Worm (Caenorhabditis elegans): ENCODE measurements around the gene B0252.1.

The B0252.1 gene

ce11 chrII:6919363-6919851 is at the start of gene B0252.1:
Gene B0252.1, plus strand, starts transcription at chrII:6919680.
- TF ChIP-seq pqm-1 (tag; optimal IDR thresholded peaks at IDR 0.05) (peak; percentile 26), egl-27 (tag; optimal IDR thresholded peaks at IDR 0.05) (no peak), zag-1 (tag; optimal IDR thresholded peaks at IDR 0.05) (no peak), snpc-4 (tag; optimal IDR thresholded peaks at IDR 0.05) (no peak), nhr-76 (tag; optimal IDR thresholded peaks at IDR 0.05) (no peak), tbx-2 (tag; optimal IDR thresholded peaks at IDR 0.05) (no peak), nhr-28 (tag; optimal IDR thresholded peaks at IDR 0.05) (no peak), ZK546.5 (tag; optimal IDR thresholded peaks at IDR 0.05) (no peak), jun-1 (tag; optimal IDR thresholded peaks at IDR 0.05) (no peak), elt-3 (tag; optimal IDR thresholded peaks at IDR 0.05) (no peak), skn-1 (tag; optimal IDR thresholded peaks at IDR 0.05) (no peak), nhr-23 (tag; optimal IDR thresholded peaks at IDR 0.05) (no peak), ztf-4 (tag; optimal IDR thresholded peaks at IDR 0.05) (no peak), nhr-77 (tag; optimal IDR thresholded peaks at IDR 0.05) (no peak), elt-2 (tag; optimal IDR thresholded peaks at IDR 0.05) (peak; percentile 65)

- TF ChIP-seq nfya-1 (tag; optimal IDR thresholded peaks at IDR 0.05; ENCODE audit: insufficient read depth) (peak; percentile 17), aly-2 (tag; optimal IDR thresholded peaks at IDR 0.05) (no peak)
Observed at ce11 chrII:6870803-6871202, 48.7 kb upstream of the B0252.1 start, which contains the start of gene clhm-1. Gene clhm-1, minus strand, starts transcription at chrII:6871009.

DNA sequence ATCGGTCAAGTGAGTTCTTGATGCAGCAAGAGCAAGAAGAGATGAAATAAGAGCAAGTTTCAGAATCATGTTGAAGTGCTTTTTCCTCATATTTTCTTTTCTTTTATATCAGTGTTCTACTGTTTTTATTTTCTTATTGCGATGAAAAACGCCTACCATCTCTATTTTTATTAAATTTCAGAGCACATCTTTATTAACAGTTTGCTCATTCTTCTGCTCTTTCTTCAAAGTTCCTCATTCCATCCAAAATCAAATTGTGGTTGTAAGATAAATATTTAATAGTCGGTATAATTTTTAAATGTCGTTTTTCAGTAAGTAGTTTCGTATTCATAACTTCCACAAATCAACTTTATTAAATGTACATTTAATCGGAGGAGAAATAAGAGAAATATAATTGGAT is 47.0 kb upstream of the B0252.1 start, which contains the start of gene C44B7.5:
TSS of gene C44B7.5 (minus strand) at position 101 of the 400 bp plus-strand sequence.
- no peak for TF ChIP-seq ceh-16 (tag; optimal IDR thresholded peaks at IDR 0.05)
- no peak for TF ChIP-seq mml-1 (tag; optimal IDR thresholded peaks at IDR 0.05)
- no peak for TF ChIP-seq daf-12 (tag; optimal IDR thresholded peaks at IDR 0.05)
- no peak for TF ChIP-seq elt-1 (tag; optimal IDR thresholded peaks at IDR 0.05)
- no peak for TF ChIP-seq nhr-77 (tag; optimal IDR thresholded peaks at IDR 0.05)
- no peak for TF ChIP-seq hmg-11 (tag; optimal IDR thresholded peaks at IDR 0.05)
- TF ChIP-seq tbx-2 (tag; optimal IDR thresholded peaks at IDR 0.05), result no peak
- no peak for TF ChIP-seq fkh-10 (GFP tag; optimal IDR thresholded peaks at IDR 0.05)

ce11 chrII:6876957-6877356 is 42.5 kb upstream of the B0252.1 start, which contains the start of gene slc-36.5:
Gene slc-36.5, minus strand, starts transcription at chrII:6877057.
- TF ChIP-seq ama-1 (optimal IDR thresholded peaks at IDR 0.05) (no peak), ztf-11 (tag; optimal IDR thresholded peaks at IDR 0.05) (no peak), fkh-10 (GFP tag; optimal IDR thresholded peaks at IDR 0.05) (no peak), fos-1 (tag; optimal IDR thresholded peaks at IDR 0.05) (no peak), unc-62 (GFP tag; optimal IDR thresholded peaks at IDR 0.05) (no peak), nhr-76 (tag; optimal IDR thresholded peaks at IDR 0.05) (no peak)

DNA sequence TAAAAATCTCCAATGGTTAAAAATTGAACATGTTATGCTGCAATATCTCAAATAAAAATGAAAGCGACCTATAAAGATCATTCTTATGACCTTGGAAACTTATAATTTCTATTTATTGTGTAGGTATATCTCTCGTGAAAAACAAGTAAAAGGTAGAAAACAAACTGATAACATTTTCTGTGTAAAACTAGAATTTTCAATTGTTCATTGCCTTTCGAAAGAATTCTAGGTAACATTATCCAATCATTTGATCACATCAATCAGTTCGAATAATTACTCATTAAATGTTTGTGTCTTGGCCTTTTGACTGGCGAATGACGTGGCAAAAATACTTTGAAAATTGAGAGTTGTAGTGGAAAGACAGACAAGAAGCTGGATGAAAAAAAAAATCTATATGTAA is 41.6 kb upstream of the B0252.1 start:
- TF ChIP-seq ceh-28 (tag; optimal IDR thresholded peaks at IDR 0.05), result no peak
- no peak for TF ChIP-seq nfya-1 (tag; optimal IDR thresholded peaks at IDR 0.05; ENCODE audit: insufficient read depth)
- no peak for TF ChIP-seq mml-1 (tag; optimal IDR thresholded peaks at IDR 0.05)
- TF ChIP-seq ceh-82 (tag; optimal IDR thresholded peaks at IDR 0.05), result no peak

DNA sequence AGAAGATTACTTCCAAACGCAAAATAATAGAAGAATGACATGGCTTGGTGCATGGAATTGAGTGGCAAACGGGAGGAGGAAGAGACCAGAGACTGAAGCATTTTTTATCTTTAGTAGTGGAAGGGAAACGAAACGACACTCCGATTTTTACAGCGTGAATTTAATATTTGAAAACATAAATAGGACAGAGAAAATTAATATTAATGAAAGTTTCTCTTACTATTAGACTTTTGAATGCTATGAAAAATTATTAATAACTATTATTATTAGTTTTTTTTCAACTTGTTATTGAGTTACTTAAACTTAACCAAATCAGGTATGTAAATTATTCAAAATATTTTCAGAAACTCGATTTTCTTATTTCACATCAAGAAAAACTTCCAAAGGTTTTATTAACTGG is 39.4 kb upstream of the B0252.1 start, which contains the start of gene C44B7.7:
TSS of gene C44B7.7 (minus strand) at position 101 of the 400 bp plus-strand sequence.
- TF ChIP-seq mml-1 (tag; optimal IDR thresholded peaks at IDR 0.05), result no peak
- no peak for TF ChIP-seq fkh-10 (GFP tag; optimal IDR thresholded peaks at IDR 0.05)
- no peak for TF ChIP-seq ztf-4 (tag; optimal IDR thresholded peaks at IDR 0.05)
- TF ChIP-seq ZK546.5 (tag; optimal IDR thresholded peaks at IDR 0.05), result no peak

- TF ChIP-seq aly-2 (tag; optimal IDR thresholded peaks at IDR 0.05) (no peak), R02D3.7 (tag; optimal IDR thresholded peaks at IDR 0.05) (no peak), nhr-76 (tag; optimal IDR thresholded peaks at IDR 0.05) (no peak), sea-2 (GFP tag; optimal IDR thresholded peaks at IDR 0.05) (no peak), nhr-28 (tag; optimal IDR thresholded peaks at IDR 0.05) (no peak), eor-1 (tag; optimal IDR thresholded peaks at IDR 0.05) (no peak), mml-1 (tag; optimal IDR thresholded peaks at IDR 0.05) (no peak), zag-1 (tag; optimal IDR thresholded peaks at IDR 0.05) (no peak), elt-3 (tag; optimal IDR thresholded peaks at IDR 0.05) (no peak), skn-1 (tag; optimal IDR thresholded peaks at IDR 0.05) (no peak)
Observed at ce11 chrII:6882335-6882734, 37.1 kb upstream of the B0252.1 start.
